Worm (Caenorhabditis elegans): ENCODE results near the gene Y45F3A.9.

- 0 out of 2 replicates have a peak, but pooled peaks have one; percentile 61 for TF ChIP-seq madf-3 (GFP tag; IDR thresholded peaks at IDR 0.05)
- TF ChIP-seq B0019.2 (GFP tag; conservative IDR thresholded peaks at IDR 0.05): peak; percentile 66; the same call in 1 of the 2 replicates
- TF ChIP-seq ama-1 (optimal IDR thresholded peaks at IDR 0.05): no peak
- no peak for TF ChIP-seq ama-1 (GFP tag; optimal IDR thresholded peaks at IDR 0.05)
- peak; percentile 45 for TF ChIP-seq nhr-27 (tag; optimal IDR thresholded peaks at IDR 0.05)
- peak; percentile 73 for TF ChIP-seq madf-10 (tag; optimal IDR thresholded peaks at IDR 0.05)
- no peak for TF ChIP-seq fkh-3 (tag; optimal IDR thresholded peaks at IDR 0.05)
Measured at ce11 chrIII:10621208-10621607, 26.2 kb upstream of the Y45F3A.9 start, which contains the start of the genes lron-10 and hpr-9.

All from whole organism, young adult.